Fruit fly (Drosophila melanogaster): Measurements from ENCODE around the gene CG1529.

DNA sequence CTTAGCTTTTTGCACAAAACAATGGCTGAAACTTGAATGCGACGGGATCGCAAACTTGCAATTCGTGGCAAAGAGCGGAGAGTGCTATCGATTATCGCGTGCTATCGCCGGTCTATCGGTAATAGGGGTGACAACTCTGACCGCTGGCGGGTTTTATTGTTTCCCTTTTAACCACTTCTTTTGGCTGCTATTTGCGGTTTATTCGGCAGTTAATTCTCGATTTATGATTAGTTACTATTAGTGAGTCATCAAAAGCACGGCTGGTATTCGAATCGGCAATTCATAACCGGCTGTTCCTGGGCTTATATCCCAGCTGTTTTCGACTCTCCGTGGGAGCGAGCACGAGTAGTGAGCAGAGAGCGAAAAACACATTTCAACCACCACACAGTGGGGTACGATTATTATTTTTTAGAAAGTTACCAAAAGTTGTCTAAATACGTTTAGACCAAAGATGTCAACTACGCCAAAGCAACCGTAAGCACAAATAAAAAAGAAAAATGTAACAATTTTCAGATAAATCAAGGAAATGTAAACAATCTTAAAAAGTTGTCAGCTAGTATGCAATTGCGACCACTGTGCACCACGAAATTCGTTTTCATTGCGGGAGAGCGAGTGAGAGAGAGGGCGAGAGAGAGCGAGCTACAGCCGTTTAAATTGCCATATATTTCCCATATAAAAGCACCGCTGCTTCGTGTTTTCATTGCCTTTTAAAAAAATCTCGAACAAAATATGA lies 22.3 kb upstream of the CG1529 start, which contains the start of the genes Stt3A and bves:
- TF ChIP-seq sisA (GFP tag; IDR thresholded peaks at IDR 0.05) (peak; percentile 96), slp2 (GFP tag; optimal IDR thresholded peaks at IDR 0.05) (peak; percentile 95), CG33557 (GFP tag; optimal IDR thresholded peaks at IDR 0.05) (peak; percentile 98), CG13894 (tag; optimal IDR thresholded peaks at IDR 0.05) (peak; percentile 96), ERR (GFP tag; optimal IDR thresholded peaks at IDR 0.05) (peak; percentile 97), CG1832 (GFP tag; optimal IDR thresholded peaks at IDR 0.05) (peak; percentile 36), dmrt11E (tag; optimal IDR thresholded peaks at IDR 0.05) (peak; percentile 98), vnd (GFP tag; IDR thresholded peaks at IDR 0.05; ENCODE audit: partially characterized antibody) (peak; percentile 72), CG14050 (GFP tag; IDR thresholded peaks at IDR 0.05) (peak; percentile 97), h (optimal IDR thresholded peaks at IDR 0.05) (no peak)

All from whole organism, embryonic.